Fruit fly (Drosophila melanogaster): ENCODE results near the gene CG3251.

- no peak for TF ChIP-seq kay (GFP tag; ENCODE audit: borderline replicate concordance)
- no peak for TF ChIP-seq toe (GFP tag; optimal IDR thresholded peaks at IDR 0.05)
- no peak for TF ChIP-seq cic (GFP tag; optimal IDR thresholded peaks at IDR 0.05)
- no peak for TF ChIP-seq Mnt (GFP tag; optimal IDR thresholded peaks at IDR 0.05)
Observed at dm6 chr2L:4687211-4687610, 3.3 kb downstream of the CG3251 start, which contains the start of gene Elba3.

Measured in whole organism, adult.